Worm (Caenorhabditis elegans): ENCODE results near the gene F52C6.3.
A peak's percentile ranks its signal among the peaks of the same experiment; 100 is the strongest.
"Not testable (repeated sequence)": the region's sequence is repeated elsewhere in the genome, so short reads cannot be mapped to it uniquely, and the experiment has no call there.

F52C6.3 gene

ce11 chrII:1939652-1940051, 15.1 kb downstream of the F52C6.3 start, which contains the start of gene ZK250.13:
ZK250.13 (minus strand) TSS chrII:1939752.
- TF ChIP-seq hpl-2 (GFP tag; optimal IDR thresholded peaks at IDR 0.05), result no peak
- no peak for TF ChIP-seq aly-2 (tag; optimal IDR thresholded peaks at IDR 0.05)
- peak; percentile 36 for TF ChIP-seq elt-2 (tag; optimal IDR thresholded peaks at IDR 0.05)

- TF ChIP-seq fkh-4 (tag; optimal IDR thresholded peaks at IDR 0.05; ENCODE audit: borderline replicate concordance) (no peak), nhr-237 (tag; optimal IDR thresholded peaks at IDR 0.05) (no peak), skn-1 (tag; optimal IDR thresholded peaks at IDR 0.05) (no peak), ceh-82 (tag; optimal IDR thresholded peaks at IDR 0.05) (no peak), mdl-1 (tag; optimal IDR thresholded peaks at IDR 0.05) (no peak), nhr-90 (tag; optimal IDR thresholded peaks at IDR 0.05; ENCODE audit: poor library complexity) (no peak), unc-30 (tag; optimal IDR thresholded peaks at IDR 0.05) (no peak), lin-14 (GFP tag; optimal IDR thresholded peaks at IDR 0.05) (no peak), lin-35 (GFP tag; optimal IDR thresholded peaks at IDR 0.05) (no peak), pax-3 (tag; optimal IDR thresholded peaks at IDR 0.05) (no peak), mef-2 (tag; optimal IDR thresholded peaks at IDR 0.05) (no peak), xbp-1 (tag; optimal IDR thresholded peaks at IDR 0.05) (no peak), isw-1 (GFP tag; IDR thresholded peaks at IDR 0.05) (no peak), ceh-88 (GFP tag; IDR thresholded peaks at IDR 0.05) (no peak), lin-15B (tag; optimal IDR thresholded peaks at IDR 0.05) (no peak), mep-1 (tag; optimal IDR thresholded peaks at IDR 0.05) (no peak), ztf-11 (tag; optimal IDR thresholded peaks at IDR 0.05) (no peak), alr-1 (tag; optimal IDR thresholded peaks at IDR 0.05; ENCODE audit: borderline replicate concordance) (no peak)
These were observed 20.5 kb downstream of the F52C6.3 start, which contains the start of gene ZK250.14 for ce11 chrII:1945093-1945492. ZK250.14 (minus strand) TSS chrII:1945193.

ce11 chrII:1946427-1946826, 21.9 kb downstream of the F52C6.3 start, which contains the start of gene math-48:
math-48 (minus strand) TSS chrII:1946527.
- TF ChIP-seq pqm-1 (tag; optimal IDR thresholded peaks at IDR 0.05) (no peak), fos-1 (tag; optimal IDR thresholded peaks at IDR 0.05) (no peak), nhr-11 (tag; optimal IDR thresholded peaks at IDR 0.05) (no peak), efl-1 (optimal IDR thresholded peaks at IDR 0.05) (no peak), efl-1 (GFP tag; optimal IDR thresholded peaks at IDR 0.05 in 1 of 2) (no peak), unc-130 (tag; optimal IDR thresholded peaks at IDR 0.05) (no peak), mep-1 (tag; optimal IDR thresholded peaks at IDR 0.05) (no peak), nhr-28 (tag; optimal IDR thresholded peaks at IDR 0.05) (no peak), pag-3 (tag; optimal IDR thresholded peaks at IDR 0.05; ENCODE audit: borderline replicate concordance, insufficient read depth) (no peak), lsy-2 (tag; optimal IDR thresholded peaks at IDR 0.05) (no peak), mdl-1 (tag; optimal IDR thresholded peaks at IDR 0.05) (no peak), Y116A8C.19 (tag; optimal IDR thresholded peaks at IDR 0.05; ENCODE audit: borderline replicate concordance) (no peak)

- TF ChIP-seq nhr-90 (tag; optimal IDR thresholded peaks at IDR 0.05; ENCODE audit: poor library complexity); efl-3 (GFP tag; optimal IDR thresholded peaks at IDR 0.05); ceh-8 (GFP tag; optimal IDR thresholded peaks at IDR 0.05): not testable (repeated sequence)
These were observed 23.8 kb downstream of the F52C6.3 start, which contains the start of gene ZK250.2 for ce11 chrII:1948393-1948792. ZK250.2 (plus strand) TSS chrII:1948693.

ce11 chrII:1949119-1949518, 24.6 kb downstream of the F52C6.3 start:
- TF ChIP-seq aha-1 (tag; optimal IDR thresholded peaks at IDR 0.05) (no peak), F16B12.6 (tag; optimal IDR thresholded peaks at IDR 0.05) (no peak), tlp-1 (tag; optimal IDR thresholded peaks at IDR 0.05) (peak; percentile 56), lin-14 (GFP tag; optimal IDR thresholded peaks at IDR 0.05) (peak; percentile 43), jun-1 (tag; optimal IDR thresholded peaks at IDR 0.05) (peak; percentile 64), egl-13 (tag; optimal IDR thresholded peaks at IDR 0.05) (no peak), C16A3.4 (tag; optimal IDR thresholded peaks at IDR 0.05) (no peak), pqm-1 (tag; optimal IDR thresholded peaks at IDR 0.05) (peak; percentile 56), isw-1 (GFP tag; IDR thresholded peaks at IDR 0.05) (no peak), nhr-90 (tag; optimal IDR thresholded peaks at IDR 0.05; ENCODE audit: poor library complexity) (no peak), sptf-1 (tag; optimal IDR thresholded peaks at IDR 0.05) (no peak), elt-2 (tag; optimal IDR thresholded peaks at IDR 0.05) (peak; percentile 98), ceh-82 (tag; optimal IDR thresholded peaks at IDR 0.05) (no peak), nhr-20 (tag; optimal IDR thresholded peaks at IDR 0.05) (no peak), mdl-1 (tag; optimal IDR thresholded peaks at IDR 0.05) (no peak), elt-3 (tag; optimal IDR thresholded peaks at IDR 0.05) (peak in 1 of 6 experiments; percentile 42), C34B4.2 (tag; optimal IDR thresholded peaks at IDR 0.05) (no peak)
